Fruit fly (Drosophila melanogaster): ENCODE measurements around the gene CG46280.

dm6 chr3R:12982167-12982981 lies 48.1 kb downstream of the CG46280 start:
- TF ChIP-seq CG9705 (GFP tag; optimal IDR thresholded peaks at IDR 0.05), result peak; percentile 33
- peak; percentile 24 for TF ChIP-seq Hnf4 (GFP tag; optimal IDR thresholded peaks at IDR 0.05)

All from whole organism, wandering third instar larva.